Fruit fly (Drosophila melanogaster): ENCODE results near the gene CG3473.

DNA sequence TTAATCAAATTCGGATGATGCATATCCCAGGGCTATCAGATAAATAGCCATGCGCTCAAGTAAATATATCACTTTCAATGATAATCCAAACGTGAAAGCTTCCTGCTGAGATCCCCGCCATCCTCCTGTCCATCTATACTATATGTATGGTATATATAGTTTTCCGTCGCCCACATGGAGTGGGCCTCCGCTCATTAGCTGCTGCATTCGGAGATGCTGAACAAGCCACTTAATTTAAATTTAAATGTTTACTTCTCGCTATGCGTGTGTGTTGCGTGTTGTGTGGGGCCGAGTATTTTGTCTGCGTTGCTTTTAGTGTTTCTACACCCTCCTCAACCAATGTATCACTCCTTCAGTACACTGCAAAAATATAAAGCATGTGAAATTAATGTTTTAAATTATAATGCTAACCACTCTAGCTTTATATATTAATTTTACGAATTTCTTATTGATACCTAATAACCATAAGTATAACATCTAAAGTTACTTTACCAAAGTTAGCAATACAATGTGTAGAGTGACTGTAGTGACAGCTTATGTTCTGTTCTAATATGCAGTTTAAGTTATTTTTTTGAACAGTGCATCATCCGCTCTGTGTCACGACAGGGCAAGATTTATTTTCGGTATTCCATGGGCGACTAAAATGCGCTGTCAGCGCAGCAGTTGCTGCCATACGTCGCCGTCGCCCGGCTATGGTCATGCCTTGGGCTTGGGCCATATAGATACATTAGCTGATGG, 16.7 kb downstream of the CG3473 start:
- TF ChIP-seq insv (optimal IDR thresholded peaks at IDR 0.05) (no peak), h (optimal IDR thresholded peaks at IDR 0.05) (no peak), psq (optimal IDR thresholded peaks at IDR 0.05) (no peak), ttk (optimal IDR thresholded peaks at IDR 0.05) (no peak), Sin3A (optimal IDR thresholded peaks at IDR 0.05) (no peak)
